ENCODE assay signal across 2 worm cellular contexts in genomic region chrV:15870356-15870755, ce11.
TF ChIP-seq lines count a peak whose summit lies in the region.

str-57 (plus strand) TSS chrV:15870656.

TF ChIP-seq in whole organism, L1 larva, 84 proteins besides CTCF, POLR2A, EP300 and RAD21:
- peak; percentile 28 for TF ChIP-seq fkh-8 (tag; optimal IDR thresholded peaks at IDR 0.05; lab: Kevin White, UChicago)
- no peak for TF ChIP-seq lsy-2 (tag; optimal IDR thresholded peaks at IDR 0.05; lab: Kevin White, UChicago)
- TF ChIP-seq mab-9 (GFP tag; IDR thresholded peaks at IDR 0.05; lab: Robert Waterston, UW), result no peak

TF ChIP-seq in whole organism, L4 larva, 104 proteins besides CTCF, POLR2A, EP300 and RAD21:
- no peak for TF ChIP-seq F10B5.3 (tag; optimal IDR thresholded peaks at IDR 0.05; lab: Kevin White, UChicago)
- TF ChIP-seq aha-1 (tag; lab: Kevin White, UChicago), result peak; percentile 18
TF ChIP-seq in whole organism, L4 larva: peak in this region for 1.

Comparison
In these comparisons a context has a peak if more than half of its experiments do, and no peak if none do; other contexts are left out.
1. Of the 29 proteins assayed by ChIP-seq in both whole organism, L4 larva and whole organism, L1 larva: peak only in whole organism, L4 larva: aha-1; only in whole organism, L1 larva: none; in both: none; in neither: 28.